Fruit fly (Drosophila melanogaster) whole organism, embryonic: ENCODE measurements around the gene CG32052.

Experiments used
- B-H2 ChIP-seq: fragments of 200-800 bp; sonication (Bioruptor generic); optimal IDR thresholded peaks from 2 replicates; lab custom pipeline; 2018; ENCODE audit warnings: missing biosample characterization, mild to moderate bottlenecking, missing genetic modification characterization
- BtbVII ChIP-seq: fragments of 200-800 bp; sonication (Bioruptor generic); optimal IDR thresholded peaks from 3 replicates; lab custom pipeline; 2017; ENCODE audit warnings: missing biosample characterization, mild to moderate bottlenecking, missing genetic modification characterization
- CG1024 ChIP-seq: fragments of 200-800 bp; sonication (Bioruptor generic); IDR thresholded peaks from 2 replicates; pipeline ENCODE4 v1.3.6; 2022; ENCODE audit warnings: missing biosample characterization, missing genetic modification characterization
- CG10267 ChIP-seq: fragments of 200-800 bp; sonication (Bioruptor generic); optimal IDR thresholded peaks from 2 replicates; lab custom pipeline; 2018; ENCODE audit warnings: missing biosample characterization, mild to moderate bottlenecking, missing genetic modification characterization, moderate library complexity
- CG11093 ChIP-seq: fragments of 200-800 bp; sonication (Bioruptor generic); IDR thresholded peaks from 3 replicates; pipeline ENCODE4 v1.3.6; 2022; ENCODE audit warnings: missing biosample characterization, missing genetic modification characterization
- CG11504 ChIP-seq: fragments of 200-800 bp; sonication (Bioruptor generic); optimal IDR thresholded peaks from 3 replicates; lab custom pipeline; 2019; ENCODE audit warnings: missing biosample characterization, mild to moderate bottlenecking, missing genetic modification characterization, moderate library complexity
- CG12071 ChIP-seq: fragments of 200-800 bp; sonication (Bioruptor generic); optimal IDR thresholded peaks from 3 replicates; lab custom pipeline; 2018; ENCODE audit warnings: missing biosample characterization, mild to moderate bottlenecking, missing genetic modification characterization
- CG1233 ChIP-seq: fragments of 200-800 bp; sonication (Bioruptor generic); optimal IDR thresholded peaks from 4 replicates; lab custom pipeline; 2018; ENCODE audit warnings: missing biosample characterization, mild to moderate bottlenecking, missing genetic modification characterization
- CG14667 ChIP-seq: fragments of 200-800 bp; sonication (Bioruptor generic); IDR thresholded peaks from 2 replicates; pipeline ENCODE4 v1.3.6; 2022; ENCODE audit warnings: missing biosample characterization, missing genetic modification characterization
- CG1529 ChIP-seq: fragments of 200-800 bp; sonication (Bioruptor generic); optimal IDR thresholded peaks from 3 replicates; lab custom pipeline; 2018; ENCODE audit warnings: missing biosample characterization, missing genetic modification characterization
- CG1602 ChIP-seq: fragments of 200-800 bp; sonication (Bioruptor generic); optimal IDR thresholded peaks from 3 replicates; lab custom pipeline; 2016; ENCODE audit warnings: missing biosample characterization, missing genetic modification characterization
- CG17328 ChIP-seq: fragments of 200-800 bp; sonication (Bioruptor generic); IDR thresholded peaks from 2 replicates; pipeline ENCODE4 v1.3.6; 2022; ENCODE audit warnings: missing biosample characterization, missing genetic modification characterization
- CG18619 ChIP-seq: fragments of 200-800 bp; sonication (Bioruptor generic); optimal IDR thresholded peaks from 3 replicates; lab custom pipeline; 2017; ENCODE audit warnings: missing biosample characterization, mild to moderate bottlenecking, missing genetic modification characterization
- CG2129 ChIP-seq: fragments of 200-800 bp; sonication (Bioruptor generic); IDR thresholded peaks from 2 replicates; pipeline ENCODE4 v1.3.6; 2022; ENCODE audit warnings: missing biosample characterization, missing genetic modification characterization; ENCODE audit not compliant: partially characterized antibody
- CG2875 ChIP-seq: fragments of 200-800 bp; sonication (Bioruptor generic); optimal IDR thresholded peaks from 2 replicates; lab custom pipeline; 2017; ENCODE audit warnings: missing biosample characterization, mild to moderate bottlenecking, missing genetic modification characterization, missing genetic modification reagents
- CG30403 ChIP-seq: fragments of 200-800 bp; sonication (Bioruptor generic); optimal IDR thresholded peaks from 3 replicates; lab custom pipeline; 2016; ENCODE audit warnings: missing biosample characterization, missing genetic modification characterization
- CG31388 ChIP-seq: fragments of 200-800 bp; sonication (Bioruptor generic); optimal IDR thresholded peaks from 2 replicates; lab custom pipeline; 2016; ENCODE audit warnings: missing biosample characterization, missing genetic modification characterization
- CG7271 ChIP-seq: fragments of 200-800 bp; sonication (Bioruptor generic); optimal IDR thresholded peaks from 2 replicates; lab custom pipeline; 2018; ENCODE audit warnings: missing biosample characterization, mild to moderate bottlenecking, missing genetic modification characterization, moderate library complexity
- CG8290 ChIP-seq, 3 experiments: fragments of 200-800 bp; sonication (Bioruptor generic); optimal IDR thresholded peaks; 2 replicates each; lab custom pipeline; 2016 to 2019; ENCODE audit warnings: missing biosample characterization in 3 of 3, missing genetic modification characterization in 3 of 3, mild to moderate bottlenecking in 2 of 3, moderate library complexity in 1 of 3
- CG8478 ChIP-seq: fragments of >200 bp; optimal IDR thresholded peaks from 2 replicates; lab custom pipeline; 2018
- CkIIα-i1 ChIP-seq: fragments of 200-800 bp; sonication (Bioruptor generic); IDR thresholded peaks from 2 replicates; pipeline ENCODE4 v1.3.6; 2022; ENCODE audit warnings: missing biosample characterization, missing genetic modification characterization
- CoRest ChIP-seq: fragments of 200-800 bp; sonication (Bioruptor generic); optimal IDR thresholded peaks from 3 replicates; lab custom pipeline; 2018; ENCODE audit warnings: missing biosample characterization, mild to moderate bottlenecking, missing genetic modification characterization, moderate library complexity
- D19B ChIP-seq: fragments of 200-800 bp; sonication (Bioruptor generic); optimal IDR thresholded peaks from 2 replicates; lab custom pipeline; 2017; ENCODE audit warnings: missing biosample characterization, mild to moderate bottlenecking, missing genetic modification characterization
- Dbx ChIP-seq: fragments of 200-800 bp; sonication (Bioruptor generic); IDR thresholded peaks from 3 replicates; pipeline ENCODE4 v1.3.6; 2022; ENCODE audit warnings: missing biosample characterization, missing genetic modification characterization
- Ets65A ChIP-seq: fragments of 200-800 bp; sonication (Bioruptor generic); peaks from one replicate; lab custom pipeline; 2016; ENCODE audit warnings: missing biosample characterization, missing genetic modification characterization
- H15 ChIP-seq: fragments of 200-800 bp; sonication (Bioruptor generic); IDR thresholded peaks from 3 replicates; pipeline ENCODE4 v1.3.6; 2022; ENCODE audit warnings: missing biosample characterization, missing genetic modification characterization
- HLHmδ ChIP-seq: fragments of 200-800 bp; sonication (Bioruptor generic); optimal IDR thresholded peaks from 2 replicates; lab custom pipeline; 2018; ENCODE audit warnings: missing biosample characterization, mild to moderate bottlenecking, missing genetic modification characterization, moderate library complexity
- Med ChIP-seq: fragments of 200-800 bp; sonication (Bioruptor generic); peaks from one replicate; lab custom pipeline; 2016; ENCODE audit warnings: missing biosample characterization, missing genetic modification characterization, mild to moderate bottlenecking, inconsistent platforms, moderate library complexity
- Meics ChIP-seq: fragments of 200-800 bp; sonication (Bioruptor generic); optimal IDR thresholded peaks from 2 replicates; lab custom pipeline; 2017; ENCODE audit warnings: missing biosample characterization, mild to moderate bottlenecking, missing genetic modification characterization
- Nf-YB ChIP-seq: fragments of 200-800 bp; sonication (Bioruptor generic); optimal IDR thresholded peaks from 3 replicates; lab custom pipeline; 2019; ENCODE audit warnings: missing biosample characterization, mild to moderate bottlenecking, missing genetic modification characterization, moderate library complexity
- ase ChIP-seq: fragments of 200-800 bp; sonication (Bioruptor generic); IDR thresholded peaks from 3 replicates; pipeline ENCODE4 v1.3.6; 2022; ENCODE audit warnings: missing biosample characterization, missing genetic modification characterization
- br ChIP-seq: fragments of >200 bp; optimal IDR thresholded peaks from 2 replicates; lab custom pipeline; 2017
- cg ChIP-seq: fragments of 200-800 bp; sonication (Bioruptor generic); optimal IDR thresholded peaks from 3 replicates; lab custom pipeline; 2019; ENCODE audit warnings: missing biosample characterization, mild to moderate bottlenecking, missing genetic modification characterization, moderate library complexity
- crol ChIP-seq: fragments of 200-800 bp; sonication (Bioruptor generic); IDR thresholded peaks from 2 replicates; pipeline ENCODE4 v1.3.6; 2022; ENCODE audit warnings: missing biosample characterization, missing genetic modification characterization
- en ChIP-seq: fragments of 200-800 bp; sonication (Bioruptor generic); optimal IDR thresholded peaks from 2 replicates; lab custom pipeline; 2016; ENCODE audit warnings: missing biosample characterization, missing genetic modification characterization
- hth ChIP-seq: fragments of >200 bp; optimal IDR thresholded peaks from 2 replicates; lab custom pipeline; 2017; ENCODE audit warnings: inconsistent platforms
- inv ChIP-seq: fragments of 200-800 bp; sonication (Bioruptor generic); IDR thresholded peaks from 2 replicates; pipeline ENCODE4 v1.3.6; 2022; ENCODE audit warnings: missing biosample characterization, missing genetic modification characterization; ENCODE audit not compliant: partially characterized antibody
- jumu ChIP-seq: fragments of 200-800 bp; sonication (Bioruptor generic); optimal IDR thresholded peaks from 3 replicates; lab custom pipeline; 2016; ENCODE audit warnings: missing biosample characterization, missing genetic modification characterization
- ken ChIP-seq: fragments of 200-800 bp; sonication (Bioruptor generic); IDR thresholded peaks from 3 replicates; pipeline ENCODE4 v1.3.6; 2022; ENCODE audit warnings: missing biosample characterization, missing genetic modification characterization
- lmd ChIP-seq: fragments of 200-800 bp; sonication (Bioruptor generic); IDR thresholded peaks from 2 replicates; pipeline ENCODE4 v1.3.6; 2022; ENCODE audit warnings: missing biosample characterization, missing genetic modification characterization
- nau ChIP-seq: fragments of 200-800 bp; sonication (Bioruptor generic); optimal IDR thresholded peaks from 3 replicates; lab custom pipeline; 2017; ENCODE audit warnings: missing biosample characterization, mild to moderate bottlenecking, missing genetic modification characterization, missing genetic modification reagents
- odd ChIP-seq: fragments of 200-800 bp; sonication (Bioruptor generic); optimal IDR thresholded peaks from 2 replicates; lab custom pipeline; 2017; ENCODE audit warnings: missing biosample characterization, mild to moderate bottlenecking, missing genetic modification characterization
- org-1 ChIP-seq: fragments of 200-800 bp; sonication (Bioruptor generic); optimal IDR thresholded peaks from 2 replicates; lab custom pipeline; 2017; ENCODE audit warnings: missing biosample characterization, missing genetic modification characterization
- ranshi ChIP-seq: fragments of 200-800 bp; sonication (Bioruptor generic); IDR thresholded peaks from 2 replicates; pipeline ENCODE4 v1.3.6; 2022; ENCODE audit warnings: missing biosample characterization, missing genetic modification characterization
- run ChIP-seq: fragments of 200-800 bp; sonication (Bioruptor generic); optimal IDR thresholded peaks from 3 replicates; lab custom pipeline; 2018; ENCODE audit warnings: missing biosample characterization, mild to moderate bottlenecking, missing genetic modification characterization
- sisA ChIP-seq: fragments of 200-800 bp; sonication (Bioruptor generic); IDR thresholded peaks from 2 replicates; pipeline ENCODE4 v1.3.6; 2022; ENCODE audit warnings: missing biosample characterization, missing genetic modification characterization
- slbo ChIP-seq: fragments of 200-800 bp; sonication (Bioruptor generic); IDR thresholded peaks from 2 replicates; pipeline ENCODE4 v1.3.6; 2022; ENCODE audit warnings: missing biosample characterization, missing genetic modification characterization
- tll ChIP-seq, 2 experiments: fragments of 200-800 bp in 1 of 2; fragments of >200 bp in 1 of 2; sonication (Bioruptor generic) in 1 of 2; optimal IDR thresholded peaks; 2 replicates each; lab custom pipeline; 2017 to 2019; ENCODE audit warnings: missing biosample characterization in 2 of 2, missing genetic modification characterization in 2 of 2, mild to moderate bottlenecking in 1 of 2, moderate library complexity in 1 of 2
- tna ChIP-seq: fragments of 200-800 bp; sonication (Bioruptor generic); IDR thresholded peaks from 2 replicates; pipeline ENCODE4 v1.3.6; 2022; ENCODE audit warnings: missing biosample characterization, missing genetic modification characterization; ENCODE audit not compliant: partially characterized antibody
- vnd ChIP-seq: fragments of 200-800 bp; sonication (Bioruptor generic); IDR thresholded peaks from 3 replicates; pipeline ENCODE4 v1.3.6; 2022; ENCODE audit warnings: missing biosample characterization, missing genetic modification characterization; ENCODE audit not compliant: partially characterized antibody
- wdn ChIP-seq: fragments of 200-800 bp; sonication (Bioruptor generic); IDR thresholded peaks from 2 replicates; pipeline ENCODE4 v1.3.6; 2022; ENCODE audit warnings: missing biosample characterization, missing genetic modification characterization

Gene CG32052

DNA sequence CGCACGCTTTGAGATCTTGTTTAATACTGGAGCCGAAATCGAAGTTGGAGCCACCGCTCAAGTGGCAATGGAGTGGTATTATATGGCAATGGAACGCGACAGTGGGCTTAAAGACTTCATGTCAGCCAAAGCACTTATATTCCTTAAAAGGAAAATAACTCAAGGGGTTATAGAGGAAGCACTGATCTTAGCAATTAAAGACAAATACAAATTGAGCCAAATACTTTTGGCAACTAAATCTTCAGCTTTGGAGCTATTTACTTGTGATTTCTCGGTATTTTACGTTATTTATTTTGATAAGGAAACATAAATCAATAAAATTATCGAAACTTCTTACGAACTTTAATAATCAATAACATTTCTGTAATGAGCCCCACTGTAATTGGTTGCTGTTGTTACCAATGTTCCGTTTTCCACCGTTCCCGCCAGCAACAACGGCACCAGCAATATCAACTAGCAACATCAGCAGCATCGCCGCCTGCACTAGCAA is 42.7 kb upstream of the CG32052 start (continued):
- TF ChIP-seq lmd: peak; percentile 91
- peak; percentile 82 for TF ChIP-seq CG11093 (GFP tag; lab: Robert Waterston, UW)
- TF ChIP-seq sisA (GFP tag; lab: Robert Waterston, UW): peak; percentile 92
- no peak for TF ChIP-seq CG2129 (GFP tag; lab: Robert Waterston, UW)
- peak; percentile 87 for TF ChIP-seq ase (GFP tag; lab: Robert Waterston, UW)
- no peak for TF ChIP-seq tna (GFP tag; lab: Robert Waterston, UW)
- TF ChIP-seq CG17328 (GFP tag; lab: Robert Waterston, UW): peak; percentile 79
- TF ChIP-seq nau (GFP tag; lab: Kevin White, UChicago): peak; percentile 93
- peak; percentile 59 for TF ChIP-seq D19B (GFP tag; lab: Kevin White, UChicago)
- TF ChIP-seq CG30403 (GFP tag; lab: Kevin White, UChicago): peak; percentile 91
- TF ChIP-seq Dbx (GFP tag; lab: Robert Waterston, UW): peak; percentile 69; the same call in 2 of the 3 replicates
- TF ChIP-seq CoRest: peak; percentile 87
- peak; percentile 72 for TF ChIP-seq CG1233
- TF ChIP-seq Meics (GFP tag; lab: Kevin White, UChicago): peak; percentile 89
- peak; percentile 91 for TF ChIP-seq Med
- TF ChIP-seq BtbVII (GFP tag; lab: Kevin White, UChicago): peak; percentile 93
- TF ChIP-seq en: peak; percentile 76
- TF ChIP-seq Nf-YB: peak; percentile 61
- TF ChIP-seq H15 (GFP tag; lab: Robert Waterston, UW): peak; percentile 83; the same call in 2 of the 3 replicates
- peak; percentile 75 for TF ChIP-seq jumu (GFP tag; lab: Kevin White, UChicago)
- peak; percentile 86 for TF ChIP-seq CG12071 (GFP tag; lab: Kevin White, UChicago)
- no peak for TF ChIP-seq CG7271
- TF ChIP-seq CG8478 (lab: Kevin White, UChicago): no peak
- TF ChIP-seq B-H2 (GFP tag; lab: Kevin White, UChicago): peak; percentile 13
- peak; percentile 76 for TF ChIP-seq CG1529 (GFP tag; lab: Kevin White, UChicago)
- peak; percentile 83 for TF ChIP-seq org-1
- no peak for TF ChIP-seq tll (GFP tag; optimal IDR thresholded peaks at IDR 0.05; lab: Kevin White, UChicago)
- TF ChIP-seq wdn (GFP tag; lab: Robert Waterston, UW): peak; percentile 63
- TF ChIP-seq vnd (GFP tag; lab: Robert Waterston, UW): no peak
- TF ChIP-seq CG31388 (GFP tag; lab: Kevin White, UChicago): peak; percentile 87
- peak; percentile 81 for TF ChIP-seq odd (GFP tag; lab: Kevin White, UChicago)
- no peak for TF ChIP-seq hth (lab: Kevin White, UChicago)
- TF ChIP-seq Ets65A (GFP tag; lab: Kevin White, UChicago): peak; percentile 62
- TF ChIP-seq slbo: peak; percentile 75
- peak; percentile 70 for TF ChIP-seq CG18619
- no peak for TF ChIP-seq crol (GFP tag; lab: Robert Waterston, UW)
- TF ChIP-seq CG1024 (GFP tag; lab: Robert Waterston, UW): peak; percentile 44; the same call in 1 of the 2 replicates
- peak; percentile 100 for TF ChIP-seq CG11504 (tag; lab: Kevin White, UChicago)
- TF ChIP-seq HLHmδ (GFP tag; lab: Kevin White, UChicago): no peak
- TF ChIP-seq CG1602: peak; percentile 60
- TF ChIP-seq CkIIα-i1 (GFP tag; lab: Robert Waterston, UW): peak; percentile 44; the same call in 1 of the 2 replicates
- peak; percentile 82 for TF ChIP-seq CG2875
- TF ChIP-seq ken (GFP tag; lab: Robert Waterston, UW): peak; percentile 81
- peak; percentile 82 for TF ChIP-seq CG14667 (GFP tag; lab: Robert Waterston, UW)
- no peak for TF ChIP-seq inv (GFP tag; lab: Robert Waterston, UW)
- peak; percentile 78 for TF ChIP-seq run (tag; lab: Kevin White, UChicago)
- no peak for TF ChIP-seq cg (GFP tag; lab: Kevin White, UChicago)
- peak; percentile 79 for TF ChIP-seq ranshi (GFP tag; lab: Robert Waterston, UW)
- TF ChIP-seq CG8290 (GFP tag; optimal IDR thresholded peaks at IDR 0.05; lab: Kevin White, UChicago): peak; percentile 56
- no peak for TF ChIP-seq CG8290 (tag; optimal IDR thresholded peaks at IDR 0.05; lab: Kevin White, UChicago)
- no peak for TF ChIP-seq br (lab: Kevin White, UChicago)
- TF ChIP-seq CG10267 (tag; lab: Kevin White, UChicago): peak; percentile 88
